Fruit fly (Drosophila melanogaster) whole organism, adult: ENCODE measurements around the gene MICU3.
A peak's percentile ranks its signal among the peaks of the same experiment; 100 is the strongest.

Source experiments
- CG7045 ChIP-seq: fragments of 200-800 bp; sonication (Bioruptor generic); optimal IDR thresholded peaks from 2 replicates; lab custom pipeline; 2017; ENCODE audit warnings: missing biosample characterization, mild to moderate bottlenecking, missing genetic modification characterization
- Mnt ChIP-seq: fragments of 200-800 bp; sonication (Bioruptor generic); optimal IDR thresholded peaks from 2 replicates; lab custom pipeline; 2016; ENCODE audit warnings: missing biosample characterization, mild to moderate bottlenecking, missing genetic modification characterization
- kay ChIP-seq: fragments of 200-800 bp; sonication (Bioruptor generic); peaks from one replicate; lab custom pipeline; 2016; ENCODE audit warnings: missing biosample characterization, missing genetic modification characterization, borderline replicate concordance
- pad ChIP-seq: fragments of 200-800 bp; sonication (Bioruptor generic); optimal IDR thresholded peaks from 3 replicates; lab custom pipeline; 2017; ENCODE audit warnings: missing biosample characterization, missing genetic modification characterization, mild to moderate bottlenecking, moderate library complexity, missing genetic modification reagents
- tj ChIP-seq: fragments of 200-800 bp; sonication (Bioruptor generic); optimal IDR thresholded peaks from 3 replicates; lab custom pipeline; 2017; ENCODE audit warnings: missing biosample characterization, mild to moderate bottlenecking, missing genetic modification characterization, moderate library complexity
- toe ChIP-seq: fragments of 200-800 bp; sonication (Bioruptor generic); optimal IDR thresholded peaks from 2 replicates; lab custom pipeline; 2016; ENCODE audit warnings: missing biosample characterization, missing genetic modification characterization

- TF ChIP-seq tj = peak; percentile 45
- peak; percentile 67 for TF ChIP-seq CG7045 (GFP tag; lab: Kevin White, UChicago)
- no peak for TF ChIP-seq kay (GFP tag; lab: Kevin White, UChicago)
- peak; percentile 61 for TF ChIP-seq pad
- peak; percentile 94 for TF ChIP-seq toe (GFP tag; lab: Kevin White, UChicago)
- peak; percentile 59 for TF ChIP-seq Mnt (GFP tag; lab: Kevin White, UChicago)
These were observed 14.0 kb downstream of the MICU3 start, which contains the start of the genes Ire1 and Mrm2 for dm6 chr3R:19860996-19861719.
